Worm (Caenorhabditis elegans) whole organism, L4/young adult: Measurements from ENCODE around the gene K07D4.6.

Experiments used
- W03F9.2 ChIP-seq: fragments of 150-350 bp; optimal IDR thresholded peaks from 2 replicates; lab custom pipeline; 2014; ENCODE audit warnings: missing biosample characterization, missing genetic modification characterization
- him-1 ChIP-seq: sonication (generic microtip); optimal IDR thresholded peaks from 2 replicates; lab custom pipeline; 2016; ENCODE audit warnings: missing genotype, missing genetic modification reagents, missing genetic modification characterization, missing compliant biosample characterization

DNA sequence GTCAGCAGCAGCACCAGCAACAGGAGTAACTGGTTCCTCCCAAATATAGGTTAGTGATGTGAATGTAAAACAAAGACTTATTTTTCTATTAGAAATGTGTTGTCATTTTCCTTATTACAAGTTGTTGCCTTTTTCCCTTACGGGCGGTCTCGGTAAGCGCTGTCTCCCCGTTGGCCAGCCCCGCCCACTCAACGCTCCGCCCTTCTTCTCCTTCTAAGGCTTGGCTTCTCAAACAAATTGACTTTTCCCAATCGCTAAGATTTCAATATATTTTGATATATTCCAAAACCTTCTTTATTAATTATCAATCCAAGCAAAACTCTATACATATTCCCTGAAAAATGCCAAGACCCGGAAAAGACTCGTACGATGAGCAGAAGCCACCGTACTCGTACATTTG is 36.2 kb downstream of the K07D4.6 start, which contains the start of gene lin-31:
- no peak for TF ChIP-seq W03F9.2 (tag; lab: Kevin White, UChicago)
- TF ChIP-seq him-1 (tag; lab: Kevin White, UChicago): no peak
